Fruit fly (Drosophila melanogaster) whole organism, embryonic: ENCODE data around the gene Jupiter.
A peak's percentile ranks its signal among the peaks of the same experiment; 100 is the strongest.

Experiments used
- Asciz ChIP-seq: fragments of 200-800 bp; sonication (Bioruptor generic); optimal IDR thresholded peaks from 2 replicates; lab custom pipeline; 2017; ENCODE audit warnings: missing biosample characterization, mild to moderate bottlenecking, missing genetic modification characterization, missing genetic modification reagents
- B-H2 ChIP-seq: fragments of 200-800 bp; sonication (Bioruptor generic); optimal IDR thresholded peaks from 2 replicates; lab custom pipeline; 2018; ENCODE audit warnings: missing biosample characterization, mild to moderate bottlenecking, missing genetic modification characterization
- CG10366 ChIP-seq: fragments of 200-800 bp; sonication (Bioruptor generic); IDR thresholded peaks from 2 replicates; pipeline ENCODE4 v1.3.6; 2022; ENCODE audit warnings: missing biosample characterization, missing genetic modification characterization
- CG11085 ChIP-seq: fragments of 200-800 bp; sonication (Bioruptor generic); IDR thresholded peaks from 2 replicates; pipeline ENCODE4 v1.3.6; 2022; ENCODE audit warnings: missing biosample characterization, missing genetic modification characterization
- CG11247 ChIP-seq: fragments of 200-800 bp; sonication (Bioruptor generic); IDR thresholded peaks from 2 replicates; pipeline ENCODE4 v1.3.6; 2022; ENCODE audit warnings: missing biosample characterization, missing genetic modification characterization
- CG14667 ChIP-seq: fragments of 200-800 bp; sonication (Bioruptor generic); IDR thresholded peaks from 2 replicates; pipeline ENCODE4 v1.3.6; 2022; ENCODE audit warnings: missing biosample characterization, missing genetic modification characterization
- CG15696 ChIP-seq: fragments of 200-800 bp; sonication (Bioruptor generic); optimal IDR thresholded peaks from 2 replicates; lab custom pipeline; 2019; ENCODE audit warnings: missing biosample characterization, mild to moderate bottlenecking, missing genetic modification characterization, moderate library complexity
- CG1792 ChIP-seq: fragments of 200-800 bp; sonication (Bioruptor generic); optimal IDR thresholded peaks from 2 replicates; lab custom pipeline; 2016; ENCODE audit warnings: missing biosample characterization, missing genetic modification characterization
- CG1832 ChIP-seq: fragments of 200-800 bp; sonication (Bioruptor generic); optimal IDR thresholded peaks from 2 replicates; lab custom pipeline; 2017; ENCODE audit warnings: missing biosample characterization, mild to moderate bottlenecking, missing genetic modification characterization, inconsistent platforms
- CG2120 ChIP-seq: fragments of 200-800 bp; sonication (Bioruptor generic); optimal IDR thresholded peaks from 3 replicates; lab custom pipeline; 2016; ENCODE audit warnings: missing biosample characterization, missing genetic modification characterization
- CG2875 ChIP-seq: fragments of 200-800 bp; sonication (Bioruptor generic); optimal IDR thresholded peaks from 2 replicates; lab custom pipeline; 2017; ENCODE audit warnings: missing biosample characterization, mild to moderate bottlenecking, missing genetic modification characterization, missing genetic modification reagents
- CG30020 ChIP-seq: fragments of 200-800 bp; optimal IDR thresholded peaks from 2 replicates; lab custom pipeline; 2019; ENCODE audit warnings: missing biosample characterization, mild to moderate bottlenecking, missing genetic modification characterization, moderate library complexity
- CG30431 ChIP-seq: fragments of 200-800 bp; sonication (Bioruptor generic); optimal IDR thresholded peaks from 2 replicates; lab custom pipeline; 2017; ENCODE audit warnings: missing biosample characterization, missing genetic modification characterization
- CG3065 ChIP-seq: fragments of 200-800 bp; sonication (Bioruptor generic); optimal IDR thresholded peaks from 2 replicates; lab custom pipeline; 2016; ENCODE audit warnings: missing biosample characterization, missing genetic modification characterization
- CG4404 ChIP-seq: fragments of 200-800 bp; sonication (Bioruptor generic); IDR thresholded peaks from 2 replicates; pipeline ENCODE4 v1.3.6; 2022; ENCODE audit warnings: missing biosample characterization, missing genetic modification characterization
- CG6683 ChIP-seq: fragments of 200-800 bp; sonication (Bioruptor generic); optimal IDR thresholded peaks from 2 replicates; lab custom pipeline; 2017; ENCODE audit warnings: missing biosample characterization, mild to moderate bottlenecking, missing genetic modification characterization, missing genetic modification reagents
- CG6791 ChIP-seq: fragments of 200-800 bp; sonication (Bioruptor generic); IDR thresholded peaks from 3 replicates; pipeline ENCODE4 v1.3.6; 2022; ENCODE audit warnings: missing biosample characterization, missing genetic modification characterization; ENCODE audit not compliant: partially characterized antibody
- CG7963 ChIP-seq: fragments of 200-800 bp; sonication (Bioruptor generic); IDR thresholded peaks from 3 replicates; pipeline ENCODE4 v1.3.6; 2022; ENCODE audit warnings: missing biosample characterization, missing genetic modification characterization; ENCODE audit not compliant: partially characterized antibody
- CrebB ChIP-seq: fragments of 200-800 bp; sonication (Bioruptor generic); optimal IDR thresholded peaks from 3 replicates; lab custom pipeline; 2018; ENCODE audit warnings: missing biosample characterization, mild to moderate bottlenecking, missing genetic modification characterization
- D ChIP-seq, 2 experiments: fragments of 200-800 bp in 1 of 2; fragments of >200 bp in 1 of 2; sonication (Bioruptor generic) in 1 of 2; optimal IDR thresholded peaks; 2 replicates in 1 of 2; 3 replicates in 1 of 2; lab custom pipeline; 2017; ENCODE audit warnings: mild to moderate bottlenecking in 1 of 2, missing biosample characterization in 1 of 2, missing genetic modification characterization in 1 of 2, missing genetic modification reagents in 1 of 2
- Ets65A ChIP-seq: fragments of 200-800 bp; sonication (Bioruptor generic); peaks from one replicate; lab custom pipeline; 2016; ENCODE audit warnings: missing biosample characterization, missing genetic modification characterization
- Fer1 ChIP-seq: fragments of 200-800 bp; sonication (Bioruptor generic); optimal IDR thresholded peaks from 2 replicates; lab custom pipeline; 2017; ENCODE audit warnings: missing biosample characterization, mild to moderate bottlenecking, missing genetic modification characterization
- GATAe ChIP-seq: fragments of 200-800 bp; sonication (Bioruptor generic); conservative IDR thresholded peaks from 2 replicates; pipeline ENCODE4 v1.3.6; 2022; ENCODE audit warnings: missing biosample characterization, missing genetic modification characterization
- Gsc ChIP-seq: fragments of 200-800 bp; sonication (Bioruptor generic); IDR thresholded peaks from 2 replicates; pipeline ENCODE4 v1.3.6; 2022; ENCODE audit warnings: missing biosample characterization, missing genetic modification characterization
- H15 ChIP-seq: fragments of 200-800 bp; sonication (Bioruptor generic); IDR thresholded peaks from 3 replicates; pipeline ENCODE4 v1.3.6; 2022; ENCODE audit warnings: missing biosample characterization, missing genetic modification characterization
- HLH54F ChIP-seq: fragments of 200-800 bp; sonication (Bioruptor generic); optimal IDR thresholded peaks from 3 replicates; lab custom pipeline; 2016; ENCODE audit warnings: missing biosample characterization, missing genetic modification characterization
- Lpt ChIP-seq: fragments of >200 bp; optimal IDR thresholded peaks from 2 replicates; lab custom pipeline; 2018; ENCODE audit warnings: missing biosample characterization, missing genetic modification characterization
- Med ChIP-seq: fragments of 200-800 bp; sonication (Bioruptor generic); peaks from one replicate; lab custom pipeline; 2016; ENCODE audit warnings: missing biosample characterization, missing genetic modification characterization, mild to moderate bottlenecking, inconsistent platforms, moderate library complexity
- NC2β ChIP-seq: fragments of 200-800 bp; sonication (Bioruptor generic); optimal IDR thresholded peaks from 2 replicates; lab custom pipeline; 2016; ENCODE audit warnings: missing biosample characterization, missing genetic modification characterization
- Sox102F ChIP-seq: fragments of 200-800 bp; sonication (Bioruptor generic); optimal IDR thresholded peaks from 2 replicates; lab custom pipeline; 2018; ENCODE audit warnings: missing biosample characterization, mild to moderate bottlenecking, missing genetic modification characterization, moderate library complexity
- btn ChIP-seq: fragments of 200-800 bp; sonication (Bioruptor generic); optimal IDR thresholded peaks from 2 replicates; lab custom pipeline; 2016; ENCODE audit warnings: missing biosample characterization, missing genetic modification characterization
- cato ChIP-seq: fragments of 200-800 bp; sonication (Bioruptor generic); optimal IDR thresholded peaks from 2 replicates; lab custom pipeline; 2016; ENCODE audit warnings: missing biosample characterization, missing genetic modification characterization, borderline replicate concordance
- chinmo ChIP-seq: fragments of 200-800 bp; sonication (Bioruptor generic); IDR thresholded peaks from 4 replicates; pipeline ENCODE4 v1.3.6; 2022; ENCODE audit warnings: missing biosample characterization, missing genetic modification characterization; ENCODE audit not compliant: partially characterized antibody
- chm ChIP-seq: fragments of 200-800 bp; sonication (Bioruptor generic); IDR thresholded peaks from 2 replicates; pipeline ENCODE4 v1.3.6; 2022; ENCODE audit warnings: missing biosample characterization, missing genetic modification characterization
- ci ChIP-seq: fragments of 200-800 bp; sonication (Bioruptor generic); IDR thresholded peaks from 3 replicates; pipeline ENCODE4 v1.3.6; 2022; ENCODE audit warnings: missing biosample characterization, missing genetic modification characterization
- da ChIP-seq: fragments of 200-800 bp; sonication (Bioruptor generic); optimal IDR thresholded peaks from 2 replicates; lab custom pipeline; 2016; ENCODE audit warnings: missing biosample characterization, missing genetic modification characterization
- fd102C ChIP-seq: fragments of 200-800 bp; sonication (Bioruptor generic); optimal IDR thresholded peaks from 2 replicates; lab custom pipeline; 2018; ENCODE audit warnings: missing biosample characterization, mild to moderate bottlenecking, missing genetic modification characterization, moderate library complexity
- jing ChIP-seq: fragments of 200-800 bp; sonication (Bioruptor generic); optimal IDR thresholded peaks from 2 replicates; lab custom pipeline; 2018; ENCODE audit warnings: missing biosample characterization, mild to moderate bottlenecking, missing genetic modification characterization
- nau ChIP-seq: fragments of 200-800 bp; sonication (Bioruptor generic); optimal IDR thresholded peaks from 3 replicates; lab custom pipeline; 2017; ENCODE audit warnings: missing biosample characterization, mild to moderate bottlenecking, missing genetic modification characterization, missing genetic modification reagents
- nom ChIP-seq: fragments of 200-800 bp; sonication (Bioruptor generic); optimal IDR thresholded peaks from 2 replicates; lab custom pipeline; 2017; ENCODE audit warnings: missing biosample characterization, missing genetic modification characterization, mild to moderate bottlenecking, moderate library complexity, missing genetic modification reagents
- pita ChIP-seq: fragments of 200-800 bp; sonication (Bioruptor generic); optimal IDR thresholded peaks from 2 replicates; lab custom pipeline; 2017; ENCODE audit warnings: missing biosample characterization, mild to moderate bottlenecking, missing genetic modification characterization
- pum ChIP-seq: fragments of 200-800 bp; sonication (Bioruptor generic); optimal IDR thresholded peaks from 2 replicates; lab custom pipeline; 2016; ENCODE audit warnings: missing biosample characterization, missing genetic modification characterization
- row ChIP-seq: fragments of 200-800 bp; sonication (Bioruptor generic); IDR thresholded peaks from 3 replicates; pipeline ENCODE4 v1.3.6; 2022; ENCODE audit warnings: missing biosample characterization, missing genetic modification characterization
- sd ChIP-seq: fragments of 200-800 bp; sonication (Bioruptor generic); optimal IDR thresholded peaks from 3 replicates; lab custom pipeline; 2018; ENCODE audit warnings: missing biosample characterization, mild to moderate bottlenecking, missing genetic modification characterization, moderate library complexity
- slbo ChIP-seq: fragments of 200-800 bp; sonication (Bioruptor generic); IDR thresholded peaks from 2 replicates; pipeline ENCODE4 v1.3.6; 2022; ENCODE audit warnings: missing biosample characterization, missing genetic modification characterization
- so ChIP-seq: fragments of 200-800 bp; sonication (Bioruptor generic); IDR thresholded peaks from 3 replicates; pipeline ENCODE4 v1.3.6; 2022; ENCODE audit warnings: missing biosample characterization, missing genetic modification characterization
- stwl ChIP-seq: fragments of 200-800 bp; sonication (Bioruptor generic); optimal IDR thresholded peaks from 3 replicates; lab custom pipeline; 2018; ENCODE audit warnings: missing biosample characterization, mild to moderate bottlenecking, missing genetic modification characterization, moderate library complexity
- tna ChIP-seq: fragments of 200-800 bp; sonication (Bioruptor generic); IDR thresholded peaks from 2 replicates; pipeline ENCODE4 v1.3.6; 2022; ENCODE audit warnings: missing biosample characterization, missing genetic modification characterization; ENCODE audit not compliant: partially characterized antibody
- twi ChIP-seq: fragments of 200-800 bp; optimal IDR thresholded peaks from 2 replicates; lab custom pipeline; 2019; ENCODE audit warnings: missing biosample characterization, mild to moderate bottlenecking, missing genetic modification characterization, moderate library complexity
- wek ChIP-seq: fragments of 200-800 bp; sonication (Bioruptor generic); optimal IDR thresholded peaks from 3 replicates; lab custom pipeline; 2018; ENCODE audit warnings: missing biosample characterization, mild to moderate bottlenecking, missing genetic modification characterization, moderate library complexity

The Jupiter gene

dm6 chr3R:11623025-11623424, 3.3 kb upstream of the Jupiter start, which contains the start of gene CG14711 (continued):
- no peak for TF ChIP-seq nau (GFP tag; lab: Kevin White, UChicago)
- TF ChIP-seq CG11247 (GFP tag; lab: Robert Waterston, UW) = peak; percentile 68
- peak; percentile 50 for TF ChIP-seq NC2β (GFP tag; lab: Kevin White, UChicago)
- peak; percentile 77 for TF ChIP-seq CG30020
- TF ChIP-seq CG3065 (GFP tag; lab: Kevin White, UChicago) = peak; percentile 84
- peak; percentile 31 for TF ChIP-seq fd102C
- no peak for TF ChIP-seq Sox102F (GFP tag; lab: Kevin White, UChicago)
- peak; percentile 91 for TF ChIP-seq B-H2 (GFP tag; lab: Kevin White, UChicago)
- peak; percentile 32 for TF ChIP-seq wek (GFP tag; lab: Kevin White, UChicago)
- peak; percentile 49 for TF ChIP-seq nom (GFP tag; lab: Kevin White, UChicago)
- TF ChIP-seq CrebB (tag; lab: Kevin White, UChicago) = peak; percentile 57
- TF ChIP-seq CG11085 (GFP tag; lab: Robert Waterston, UW) = peak; percentile 59; the same call in 1 of the 2 replicates
- TF ChIP-seq slbo (GFP tag; lab: Robert Waterston, UW) = peak; percentile 89
- TF ChIP-seq Gsc (GFP tag; lab: Robert Waterston, UW) = no peak
- TF ChIP-seq CG2120 (GFP tag; lab: Kevin White, UChicago) = peak; percentile 88
- TF ChIP-seq da (GFP tag; lab: Kevin White, UChicago) = no peak
- peak; percentile 97 for TF ChIP-seq Ets65A (GFP tag; lab: Kevin White, UChicago)
- TF ChIP-seq HLH54F = peak; percentile 61
- TF ChIP-seq Fer1 (GFP tag; lab: Kevin White, UChicago) = peak; percentile 88
- peak; percentile 74 for TF ChIP-seq CG4404 (GFP tag; lab: Robert Waterston, UW)
- TF ChIP-seq sd = peak; percentile 80
- peak; percentile 75 for TF ChIP-seq pum (GFP tag; lab: Kevin White, UChicago)
- peak; percentile 73 for TF ChIP-seq chm (GFP tag; lab: Robert Waterston, UW)
- peak; percentile 74 for TF ChIP-seq CG2875 (GFP tag; lab: Kevin White, UChicago)
- peak; percentile 72 for TF ChIP-seq CG6683 (GFP tag; lab: Kevin White, UChicago)
- TF ChIP-seq CG30431 (GFP tag; lab: Kevin White, UChicago) = peak; percentile 66
- TF ChIP-seq ci (GFP tag; lab: Robert Waterston, UW) = peak; percentile 89
- TF ChIP-seq tna = peak; percentile 63; the same call in 1 of the 2 replicates
- peak; percentile 77 for TF ChIP-seq twi (tag; lab: Kevin White, UChicago)
- peak; percentile 43; the same call in 1 of the 3 replicates for TF ChIP-seq CG7963 (GFP tag; lab: Robert Waterston, UW)
- TF ChIP-seq CG1832 (GFP tag; lab: Kevin White, UChicago) = no peak
- TF ChIP-seq D (optimal IDR thresholded peaks at IDR 0.05; lab: Kevin White, UChicago) = no peak
- TF ChIP-seq D (GFP tag; optimal IDR thresholded peaks at IDR 0.05; lab: Kevin White, UChicago) = peak; percentile 75
- peak; percentile 41 for TF ChIP-seq CG1792
- TF ChIP-seq so = peak; percentile 88; the same call in 2 of the 3 replicates
- TF ChIP-seq CG15696 = peak; percentile 85
- TF ChIP-seq chinmo (GFP tag; lab: Robert Waterston, UW) = 0 out of 4 replicates have a peak, but pooled peaks have one; percentile 32
- peak; percentile 8 for TF ChIP-seq btn (GFP tag; lab: Kevin White, UChicago)
- TF ChIP-seq Asciz (GFP tag; lab: Kevin White, UChicago) = peak; percentile 73
- no peak for TF ChIP-seq pita (GFP tag; lab: Kevin White, UChicago)
- TF ChIP-seq GATAe (GFP tag; lab: Robert Waterston, UW) = no peak; the same call in 1 of the 2 replicates
- TF ChIP-seq Lpt (GFP tag; lab: Kevin White, UChicago) = no peak
- TF ChIP-seq cato (GFP tag; lab: Kevin White, UChicago) = peak; percentile 72
- TF ChIP-seq stwl (tag; lab: Kevin White, UChicago) = peak; percentile 96
- TF ChIP-seq CG10366 (GFP tag; lab: Robert Waterston, UW) = peak; percentile 80
- TF ChIP-seq CG14667 (GFP tag; lab: Robert Waterston, UW) = peak; percentile 52; the same call in 1 of the 2 replicates
- peak; percentile 96 for TF ChIP-seq row
- TF ChIP-seq Med (GFP tag; lab: Kevin White, UChicago) = peak; percentile 94
- TF ChIP-seq jing (GFP tag; lab: Kevin White, UChicago) = no peak
- peak; percentile 78 for TF ChIP-seq H15 (GFP tag; lab: Robert Waterston, UW)
- peak; percentile 75 for TF ChIP-seq CG6791
